Fruit fly (Drosophila melanogaster) whole organism, wandering third instar larva: ENCODE measurements around the gene CG13108.

Source experiments
- Dfd ChIP-seq: fragments of >200 bp; optimal IDR thresholded peaks from 2 replicates; lab custom pipeline; 2017; ENCODE audit warnings: missing biosample characterization, missing genetic modification characterization
- OdsH ChIP-seq: fragments of 200-800 bp; sonication (Bioruptor generic); optimal IDR thresholded peaks from 2 replicates; lab custom pipeline; 2016; ENCODE audit warnings: missing biosample characterization, mild to moderate bottlenecking, missing genetic modification characterization
- brk ChIP-seq: fragments of 200-800 bp; sonication (Bioruptor generic); optimal IDR thresholded peaks from 2 replicates; lab custom pipeline; 2016; ENCODE audit warnings: missing biosample characterization, mild to moderate bottlenecking, missing genetic modification characterization
- dl ChIP-seq, 2 experiments: fragments of 175-275, 200-275 bp in 1 of 2; fragments of 200-275 bp in 1 of 2; sonication (Bioruptor generic); optimal IDR thresholded peaks; lab custom pipeline; 2018; ENCODE audit warnings: mild to moderate bottlenecking in 2 of 2, missing biosample characterization in 2 of 2, missing genetic modification characterization in 2 of 2, moderate library complexity in 2 of 2; ENCODE audit not compliant: partially characterized antibody in 2 of 2, insufficient read depth in 1 of 2
- foxo ChIP-seq, 2 experiments: fragments of 200-800 bp; sonication (Bioruptor generic); optimal IDR thresholded peaks; 2 replicates in 1 of 2; 3 replicates in 1 of 2; lab custom pipeline; 2016 to 2017; ENCODE audit warnings: missing biosample characterization in 2 of 2, missing genetic modification characterization in 2 of 2
- psq ChIP-seq: fragments of 200-800 bp; sonication (Bioruptor generic); optimal IDR thresholded peaks from 3 replicates; lab custom pipeline; 2017; ENCODE audit warnings: missing biosample characterization, mild to moderate bottlenecking, missing genetic modification characterization, moderate library complexity
- sv ChIP-seq: fragments of 200-800 bp; sonication (Bioruptor generic); optimal IDR thresholded peaks from 3 replicates; lab custom pipeline; 2016; ENCODE audit warnings: missing biosample characterization, missing genetic modification characterization
- woc ChIP-seq: sonication (Bioruptor generic); optimal IDR thresholded peaks from 2 replicates; lab custom pipeline; 2016; ENCODE audit warnings: missing biosample characterization, mild to moderate bottlenecking, missing genetic modification characterization

DNA sequence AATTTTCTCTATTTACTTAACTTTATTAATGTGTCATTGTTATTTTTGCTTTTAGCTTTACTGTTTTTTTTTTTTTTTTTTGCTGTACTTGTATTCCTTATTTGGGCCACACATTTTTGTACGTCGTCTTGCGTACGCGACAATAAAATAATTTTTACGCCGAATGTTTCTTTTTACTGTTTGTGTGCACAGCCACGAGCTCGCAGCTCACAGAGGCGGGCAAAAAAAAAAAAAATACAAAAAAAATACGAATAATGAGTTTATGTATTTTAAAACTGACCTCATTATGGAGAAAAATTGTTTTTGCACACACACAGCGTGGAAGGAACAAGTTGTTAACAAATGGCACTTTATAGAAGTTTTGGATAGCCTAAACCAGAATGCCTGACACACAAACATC lies 23.5 kb downstream of the CG13108 start:
- TF ChIP-seq OdsH (GFP tag; lab: Kevin White, UChicago) (peak; percentile 8), brk (GFP tag; lab: Kevin White, UChicago) (peak; percentile 16), foxo (GFP tag; optimal IDR thresholded peaks at IDR 0.05; lab: Kevin White, UChicago) (no peak), dl (GFP tag; optimal IDR thresholded peaks at IDR 0.05; lab: Kevin White, UChicago; ENCODE audit: insufficient read depth in 1 of 2, partially characterized antibody in 2 of 2) (no peak), sv (no peak), woc (no peak), psq (GFP tag; lab: Kevin White, UChicago) (no peak), Dfd (GFP tag; lab: Kevin White, UChicago) (no peak)
